Worm (Caenorhabditis elegans): ENCODE data around the gene F33C8.4.

DNA sequence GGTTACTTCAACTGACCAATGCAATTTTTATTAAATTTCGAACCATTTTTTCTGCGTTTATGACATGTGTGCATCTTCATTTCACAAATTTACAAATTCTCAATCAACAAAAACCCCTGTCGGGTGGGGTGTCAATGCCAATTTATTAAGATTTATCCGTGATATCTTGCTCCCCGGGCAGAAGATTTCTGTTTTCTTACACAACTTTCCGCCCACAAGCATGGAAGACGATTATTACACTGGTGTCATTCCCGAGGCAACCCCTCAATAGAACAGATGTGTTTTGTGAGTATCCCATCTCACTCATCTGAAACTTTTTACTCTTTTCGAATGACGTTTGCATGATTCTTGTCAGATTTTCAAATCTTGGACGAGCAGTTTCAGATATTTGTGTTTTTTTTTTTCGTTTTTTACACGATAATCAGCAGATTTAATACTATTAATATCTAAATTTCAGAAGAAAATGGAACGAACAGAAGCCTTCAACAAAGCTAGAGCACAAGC is at the start of gene F33C8.4:
- TF ChIP-seq flt-1 (GFP tag; IDR thresholded peaks at IDR 0.05): no peak
- no peak for TF ChIP-seq ref-1 (GFP tag; conservative IDR thresholded peaks at IDR 0.05)
- TF ChIP-seq T22C8.4 (GFP tag; IDR thresholded peaks at IDR 0.05): no peak
- TF ChIP-seq cog-1 (tag; optimal IDR thresholded peaks at IDR 0.05): no peak
- no peak for TF ChIP-seq tab-1 (GFP tag; IDR thresholded peaks at IDR 0.05)
- no peak for TF ChIP-seq med-1 (GFP tag; optimal IDR thresholded peaks at IDR 0.05; ENCODE audit: insufficient read depth)
- no peak for TF ChIP-seq ztf-23 (GFP tag; IDR thresholded peaks at IDR 0.05)
- no peak for TF ChIP-seq klf-2 (GFP tag; conservative IDR thresholded peaks at IDR 0.05)
- TF ChIP-seq ztf-29 (GFP tag; IDR thresholded peaks at IDR 0.05): no peak
